Fruit fly (Drosophila melanogaster) whole organism, adult: Measurements from ENCODE around the gene Tgi.
A peak's percentile ranks its signal among the peaks of the same experiment; 100 is the strongest.

ENCODE experiments used
- CG11617 ChIP-seq: fragments of 200-800 bp; sonication (Bioruptor generic); optimal IDR thresholded peaks from 2 replicates; lab custom pipeline; 2017; ENCODE audit warnings: mild to moderate bottlenecking, missing biosample characterization, missing genetic modification reagents, missing genetic modification characterization
- CG12768 ChIP-seq: fragments of 200-800 bp; sonication (Bioruptor generic); optimal IDR thresholded peaks from 2 replicates; lab custom pipeline; 2017; ENCODE audit warnings: missing biosample characterization, missing genetic modification characterization, mild to moderate bottlenecking, moderate library complexity, missing genetic modification reagents
- CG14711 ChIP-seq: fragments of 200-800 bp; sonication (Bioruptor generic); optimal IDR thresholded peaks from 2 replicates; lab custom pipeline; 2018; ENCODE audit warnings: missing biosample characterization, mild to moderate bottlenecking, missing genetic modification characterization, moderate library complexity
- CG1620 ChIP-seq: fragments of 200-800 bp; sonication (Bioruptor generic); optimal IDR thresholded peaks from 2 replicates; lab custom pipeline; 2016; ENCODE audit warnings: missing biosample characterization, missing genetic modification characterization
- CG33017 ChIP-seq: fragments of 200-800 bp; sonication (Bioruptor generic); optimal IDR thresholded peaks from 2 replicates; lab custom pipeline; 2018; ENCODE audit warnings: missing biosample characterization, mild to moderate bottlenecking, missing genetic modification characterization, moderate library complexity
- CG5204 ChIP-seq: fragments of 200-800 bp; sonication (Bioruptor generic); optimal IDR thresholded peaks from 2 replicates; lab custom pipeline; 2016; ENCODE audit warnings: missing biosample characterization, missing genetic modification characterization
- CG7045 ChIP-seq: fragments of 200-800 bp; sonication (Bioruptor generic); optimal IDR thresholded peaks from 2 replicates; lab custom pipeline; 2017; ENCODE audit warnings: missing biosample characterization, mild to moderate bottlenecking, missing genetic modification characterization
- CG7101 ChIP-seq: fragments of 200-800 bp; sonication (Bioruptor generic); optimal IDR thresholded peaks from 2 replicates; lab custom pipeline; 2018; ENCODE audit warnings: missing biosample characterization, mild to moderate bottlenecking, missing genetic modification characterization, moderate library complexity
- Clk ChIP-seq: fragments of 200-800 bp; sonication (Bioruptor generic); optimal IDR thresholded peaks from 2 replicates; lab custom pipeline; 2017; ENCODE audit warnings: missing biosample characterization, missing genetic modification characterization
- Crg-1 ChIP-seq: fragments of 200-800 bp; sonication (Bioruptor generic); optimal IDR thresholded peaks from 2 replicates; lab custom pipeline; 2016; ENCODE audit warnings: missing biosample characterization, missing genetic modification characterization
- Hr96 ChIP-seq: fragments of 200-800 bp; sonication (Bioruptor generic); optimal IDR thresholded peaks from 2 replicates; lab custom pipeline; 2016; ENCODE audit warnings: missing biosample characterization, missing genetic modification characterization
- Mnt ChIP-seq: fragments of 200-800 bp; sonication (Bioruptor generic); optimal IDR thresholded peaks from 2 replicates; lab custom pipeline; 2016; ENCODE audit warnings: missing biosample characterization, mild to moderate bottlenecking, missing genetic modification characterization
- bab1 ChIP-seq: fragments of 200-800 bp; sonication (Bioruptor generic); optimal IDR thresholded peaks from 3 replicates; lab custom pipeline; 2019; ENCODE audit warnings: missing biosample characterization, mild to moderate bottlenecking, missing genetic modification characterization, moderate library complexity
- cic ChIP-seq: fragments of 200-800 bp; sonication (Bioruptor generic); optimal IDR thresholded peaks from 2 replicates; lab custom pipeline; 2017; ENCODE audit warnings: missing biosample characterization, mild to moderate bottlenecking, missing genetic modification characterization, moderate library complexity
- cnc ChIP-seq, 2 experiments: fragments of >200 bp; optimal IDR thresholded peaks; 2 replicates each; lab custom pipeline; 2017
- kay ChIP-seq: fragments of 200-800 bp; sonication (Bioruptor generic); peaks from one replicate; lab custom pipeline; 2016; ENCODE audit warnings: missing biosample characterization, missing genetic modification characterization, borderline replicate concordance
- ovo ChIP-seq: fragments of 200-800 bp; sonication (Bioruptor generic); optimal IDR thresholded peaks from 2 replicates; lab custom pipeline; 2016; ENCODE audit warnings: missing biosample characterization, missing genetic modification characterization
- pad ChIP-seq: fragments of 200-800 bp; sonication (Bioruptor generic); optimal IDR thresholded peaks from 3 replicates; lab custom pipeline; 2017; ENCODE audit warnings: missing biosample characterization, missing genetic modification characterization, mild to moderate bottlenecking, moderate library complexity, missing genetic modification reagents
- tj ChIP-seq: fragments of 200-800 bp; sonication (Bioruptor generic); optimal IDR thresholded peaks from 3 replicates; lab custom pipeline; 2017; ENCODE audit warnings: missing biosample characterization, mild to moderate bottlenecking, missing genetic modification characterization, moderate library complexity
- toe ChIP-seq: fragments of 200-800 bp; sonication (Bioruptor generic); optimal IDR thresholded peaks from 2 replicates; lab custom pipeline; 2016; ENCODE audit warnings: missing biosample characterization, missing genetic modification characterization

The Tgi gene

dm6 chr3L:13450177-13450793 lies 36.3 kb upstream of the Tgi start, which contains the start of the genes JMJD7 and CG10738:
JMJD7 (minus strand) TSS chr3L:13450283.
CG10738 (plus strand) TSS chr3L:13450770.
- TF ChIP-seq CG1620 (GFP tag; lab: Kevin White, UChicago) (no peak), bab1 (GFP tag; lab: Kevin White, UChicago) (peak; percentile 78), CG14711 (peak; percentile 62), CG33017 (tag; lab: Kevin White, UChicago) (no peak), tj (GFP tag; lab: Kevin White, UChicago) (no peak), CG7045 (GFP tag; lab: Kevin White, UChicago) (peak; percentile 76), Crg-1 (GFP tag; lab: Kevin White, UChicago) (no peak), CG11617 (no peak), CG7101 (tag; lab: Kevin White, UChicago) (peak; percentile 70), CG5204 (GFP tag; lab: Kevin White, UChicago) (peak; percentile 20), pad (GFP tag; lab: Kevin White, UChicago) (peak; percentile 8), cic (GFP tag; lab: Kevin White, UChicago) (no peak), Mnt (no peak), CG12768 (peak; percentile 71), Hr96 (GFP tag; lab: Kevin White, UChicago) (no peak), toe (GFP tag; lab: Kevin White, UChicago) (no peak), Clk (GFP tag; lab: Kevin White, UChicago) (peak; percentile 26), ovo (GFP tag; lab: Kevin White, UChicago) (no peak)

DNA sequence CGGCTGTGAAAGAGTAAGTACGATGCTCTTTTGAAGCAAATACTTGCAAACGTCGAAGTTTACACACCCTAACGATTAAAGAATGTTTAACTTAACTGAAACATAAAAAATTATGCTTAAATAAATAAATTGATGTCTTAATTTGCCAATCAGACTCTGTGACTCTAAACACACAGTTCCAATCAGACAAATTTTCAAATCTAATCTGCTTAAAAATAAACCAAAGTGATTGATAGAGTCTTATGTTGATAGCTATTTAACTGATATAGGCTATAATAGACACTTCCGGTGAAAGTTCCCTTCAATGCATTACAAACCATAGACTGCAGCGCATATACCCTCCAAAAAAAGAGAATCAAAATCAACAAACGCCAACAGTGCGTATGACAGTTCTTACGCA lies 35.0 kb upstream of the Tgi start:
- no peak for TF ChIP-seq cnc (optimal IDR thresholded peaks at IDR 0.05; lab: Kevin White, UChicago)
- TF ChIP-seq Crg-1 (GFP tag; lab: Kevin White, UChicago), result no peak
- TF ChIP-seq Hr96 (GFP tag; lab: Kevin White, UChicago), result no peak
- no peak for TF ChIP-seq Mnt
- no peak for TF ChIP-seq kay
- no peak for TF ChIP-seq tj (GFP tag; lab: Kevin White, UChicago)
- TF ChIP-seq CG14711, result no peak
- TF ChIP-seq CG5204 (GFP tag; lab: Kevin White, UChicago), result no peak
- no peak for TF ChIP-seq bab1 (GFP tag; lab: Kevin White, UChicago)
- TF ChIP-seq CG7045 (GFP tag; lab: Kevin White, UChicago), result no peak
- no peak for TF ChIP-seq toe (GFP tag; lab: Kevin White, UChicago)
- no peak for TF ChIP-seq pad (GFP tag; lab: Kevin White, UChicago)
- TF ChIP-seq CG33017 (tag; lab: Kevin White, UChicago), result no peak
- no peak for TF ChIP-seq CG11617
- no peak for TF ChIP-seq Clk (GFP tag; lab: Kevin White, UChicago)
- TF ChIP-seq cic (GFP tag; lab: Kevin White, UChicago), result no peak

DNA sequence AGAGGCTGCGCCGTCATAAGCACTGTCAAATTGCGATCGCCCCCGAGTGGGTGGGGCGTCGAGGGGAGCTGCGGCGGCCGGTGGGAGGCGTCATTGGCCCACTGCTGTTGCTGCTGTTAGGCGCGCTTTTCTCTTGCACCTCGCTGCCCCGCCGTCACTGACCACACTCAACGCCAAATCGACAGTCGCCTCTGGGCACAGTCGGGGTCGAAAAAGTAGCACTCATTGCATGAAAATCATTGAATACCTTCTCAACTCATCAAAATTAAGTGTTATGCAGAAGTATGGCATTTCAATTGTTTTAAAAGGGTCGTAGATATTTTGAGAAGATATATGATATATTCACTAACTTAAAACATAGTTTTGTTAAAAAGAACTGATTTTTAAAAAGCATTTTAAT lies 34.3 kb upstream of the Tgi start:
- TF ChIP-seq CG14711 (no peak), cnc (optimal IDR thresholded peaks at IDR 0.05; lab: Kevin White, UChicago) (no peak), Hr96 (GFP tag; lab: Kevin White, UChicago) (no peak), pad (GFP tag; lab: Kevin White, UChicago) (no peak), Mnt (no peak), kay (no peak), cic (GFP tag; lab: Kevin White, UChicago) (no peak), CG7101 (tag; lab: Kevin White, UChicago) (no peak), Clk (GFP tag; lab: Kevin White, UChicago) (no peak), CG1620 (GFP tag; lab: Kevin White, UChicago) (no peak), tj (GFP tag; lab: Kevin White, UChicago) (no peak), bab1 (GFP tag; lab: Kevin White, UChicago) (no peak), CG11617 (no peak)

DNA sequence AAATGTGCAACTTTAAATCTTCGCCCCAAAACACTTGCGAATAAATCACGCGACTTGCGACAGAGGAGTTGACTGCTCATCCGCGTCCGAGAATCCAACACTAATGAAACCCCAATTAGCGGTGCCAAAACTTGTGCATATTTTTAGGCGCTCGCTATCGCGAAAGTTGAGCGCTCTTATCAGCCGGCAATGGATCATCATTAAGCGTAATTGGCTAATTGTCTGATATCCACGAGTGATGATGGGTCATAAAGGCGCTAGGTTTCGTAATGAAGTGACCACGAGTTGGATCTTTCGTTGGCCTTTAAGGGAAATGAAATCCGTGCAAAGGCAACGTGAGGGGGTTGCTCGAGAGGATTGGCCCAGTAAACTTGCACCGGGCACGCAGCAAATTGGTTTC lies 31.8 kb upstream of the Tgi start:
- peak; percentile 0 for TF ChIP-seq CG33017 (tag; lab: Kevin White, UChicago)
- peak; percentile 5 for TF ChIP-seq CG7045 (GFP tag; lab: Kevin White, UChicago)
- no peak for TF ChIP-seq kay

DNA sequence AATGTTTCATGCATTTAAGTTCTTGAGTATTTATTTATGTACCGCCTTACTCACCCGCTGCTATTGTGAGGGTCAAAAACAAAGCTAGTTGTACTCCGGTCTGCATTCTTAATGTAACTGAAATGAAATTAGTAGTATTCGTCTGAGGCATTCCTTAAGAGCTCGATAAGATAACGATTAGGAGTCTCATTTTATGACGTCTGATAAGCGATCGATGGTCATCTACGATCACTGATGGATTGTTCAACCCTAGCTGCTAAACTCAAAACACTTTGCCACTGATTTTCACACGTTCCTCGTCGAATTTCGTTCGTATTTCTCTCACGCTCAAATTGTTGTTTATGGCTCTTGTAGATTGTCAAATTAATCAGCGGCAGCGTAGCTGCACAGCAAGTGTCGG lies 29.5 kb upstream of the Tgi start, which contains the start of gene CG10116:
TSS of gene CG10116 (minus strand) at position 106 of the 400 bp plus-strand sequence.
- TF ChIP-seq cic (GFP tag; lab: Kevin White, UChicago), result peak; percentile 90
- no peak for TF ChIP-seq bab1 (GFP tag; lab: Kevin White, UChicago)
- no peak for TF ChIP-seq CG5204 (GFP tag; lab: Kevin White, UChicago)

- TF ChIP-seq pad (GFP tag; lab: Kevin White, UChicago) (no peak), CG7045 (GFP tag; lab: Kevin White, UChicago) (no peak)
These were observed 12.0 kb upstream of the Tgi start, which contains the start of gene CG10089 for dm6 chr3L:13474607-13475006. CG10089 (minus strand) TSS chr3L:13474787.

DNA sequence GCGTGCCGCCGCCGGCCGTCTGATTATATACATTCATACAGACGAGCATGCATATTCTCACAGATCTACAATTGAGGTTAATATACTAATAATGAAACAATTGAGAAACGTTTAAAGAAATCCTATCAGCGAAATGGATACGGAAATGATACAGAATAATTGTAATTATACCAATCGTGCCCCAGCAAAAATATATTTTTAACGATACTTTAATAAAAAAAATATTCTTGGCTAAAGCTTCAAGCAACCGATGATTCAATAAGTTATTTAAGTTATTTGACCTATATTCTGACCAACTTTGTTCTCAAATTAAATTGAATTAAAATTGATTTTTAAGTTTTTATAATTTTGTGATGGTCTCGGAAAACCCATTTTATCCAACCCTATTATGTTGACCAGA lies 10.5 kb upstream of the Tgi start:
- TF ChIP-seq kay, result no peak
- no peak for TF ChIP-seq CG14711
- TF ChIP-seq ovo (GFP tag; lab: Kevin White, UChicago), result no peak
- no peak for TF ChIP-seq toe (GFP tag; lab: Kevin White, UChicago)
- TF ChIP-seq cnc (optimal IDR thresholded peaks at IDR 0.05; lab: Kevin White, UChicago), result no peak
- no peak for TF ChIP-seq Crg-1 (GFP tag; lab: Kevin White, UChicago)
- TF ChIP-seq CG5204 (GFP tag; lab: Kevin White, UChicago), result no peak
- TF ChIP-seq CG7045 (GFP tag; lab: Kevin White, UChicago), result no peak
- no peak for TF ChIP-seq Mnt
